Worm (Caenorhabditis elegans): ENCODE measurements around the gene asp-6.

- TF ChIP-seq vab-15 (tag; optimal IDR thresholded peaks at IDR 0.05) (no peak), pag-3 (tag; optimal IDR thresholded peaks at IDR 0.05; ENCODE audit: borderline replicate concordance, insufficient read depth) (no peak)
Observed at ce11 chrV:8306366-8306765, 37.6 kb upstream of the asp-6 start, which contains the start of gene W02D7.8.

Data from whole organism, L1 larva.